Worm (Caenorhabditis elegans) whole organism, late embryonic: ENCODE results near the gene clec-5.

Experiments
- C08G9.2 ChIP-seq: sonication (generic microtip); optimal IDR thresholded peaks from 2 replicates; lab custom pipeline; 2016; ENCODE audit warnings: mild to moderate bottlenecking, missing genetic modification characterization, moderate library complexity, missing compliant biosample characterization
- F13H6.1 ChIP-seq: sonication (generic microtip); optimal IDR thresholded peaks from 2 replicates; lab custom pipeline; 2016; ENCODE audit warnings: missing genetic modification characterization, missing compliant biosample characterization
- ama-1 ChIP-seq: fragments of 150-350 bp; optimal IDR thresholded peaks from 2 replicates; lab custom pipeline; 2014
- ceh-18 ChIP-seq: sonication (generic microtip); optimal IDR thresholded peaks from 2 replicates; lab custom pipeline; 2016; ENCODE audit warnings: missing genetic modification characterization, missing compliant biosample characterization
- ceh-24 ChIP-seq: sonication (generic microtip); optimal IDR thresholded peaks from 2 replicates; lab custom pipeline; 2016; ENCODE audit warnings: mild to moderate bottlenecking, missing genetic modification characterization, missing compliant biosample characterization
- ceh-45 ChIP-seq: fragments of 200-800 bp; sonication (Bioruptor generic); IDR thresholded peaks from 2 replicates; pipeline ENCODE4 v1.3.6; 2022; ENCODE audit warnings: missing genetic modification reagents, missing genetic modification characterization, missing compliant biosample characterization
- eyg-1 ChIP-seq: sonication (generic microtip); optimal IDR thresholded peaks from 2 replicates; lab custom pipeline; 2016; ENCODE audit warnings: missing genotype, missing genetic modification characterization, missing compliant biosample characterization
- hlh-6 ChIP-seq: sonication (generic microtip); optimal IDR thresholded peaks from 2 replicates; lab custom pipeline; 2016; ENCODE audit warnings: missing genotype, missing genetic modification characterization, missing compliant biosample characterization
- nhr-11 ChIP-seq: fragments of 150-350 bp; optimal IDR thresholded peaks from 2 replicates; lab custom pipeline; 2014; ENCODE audit warnings: missing biosample characterization, missing genetic modification characterization
- pag-3 ChIP-seq: sonication (generic microtip); optimal IDR thresholded peaks from 2 replicates; lab custom pipeline; 2016; ENCODE audit warnings: missing compliant biosample characterization, missing genetic modification characterization, borderline replicate concordance
- pax-1 ChIP-seq: fragments of 150-350 bp; optimal IDR thresholded peaks from 2 replicates; lab custom pipeline; 2014; ENCODE audit warnings: missing biosample characterization, missing genetic modification characterization
- sdc-2 ChIP-seq: sonication (generic microtip); optimal IDR thresholded peaks from 2 replicates; lab custom pipeline; 2016; ENCODE audit warnings: missing genotype, missing genetic modification characterization, missing compliant biosample characterization
- sox-4 ChIP-seq: sonication (generic microtip); optimal IDR thresholded peaks from 2 replicates; lab custom pipeline; 2017; ENCODE audit warnings: mild to moderate bottlenecking, missing genetic modification characterization, inconsistent platforms, missing compliant biosample characterization
- unc-86 ChIP-seq: sonication (generic microtip); optimal IDR thresholded peaks from 2 replicates; lab custom pipeline; 2016; ENCODE audit warnings: missing genetic modification characterization, missing compliant biosample characterization

ce11 chrIII:4890997-4891396 is 7.6 kb upstream of the clec-5 start, which contains the start of gene F26F4.5:
- no peak for TF ChIP-seq ceh-24
- TF ChIP-seq pag-3 (tag; lab: Kevin White, UChicago), result no peak
- no peak for TF ChIP-seq ama-1
- no peak for TF ChIP-seq eyg-1
- no peak for TF ChIP-seq ceh-18 (tag; lab: Kevin White, UChicago)
- no peak for TF ChIP-seq C08G9.2 (tag; lab: Kevin White, UChicago)
- TF ChIP-seq hlh-6 (tag; lab: Kevin White, UChicago), result no peak
- no peak for TF ChIP-seq sox-4 (tag; lab: Kevin White, UChicago)
- no peak for TF ChIP-seq sdc-2
- no peak for TF ChIP-seq pax-1
- no peak for TF ChIP-seq ceh-45 (GFP tag; lab: Robert Waterston, UW)
- no peak for TF ChIP-seq F13H6.1 (tag; lab: Kevin White, UChicago)
- TF ChIP-seq nhr-11 (tag; lab: Kevin White, UChicago), result no peak
- no peak for TF ChIP-seq unc-86 (tag; lab: Kevin White, UChicago)
